Fruit fly (Drosophila melanogaster): ENCODE data around the gene CG13248.

DNA sequence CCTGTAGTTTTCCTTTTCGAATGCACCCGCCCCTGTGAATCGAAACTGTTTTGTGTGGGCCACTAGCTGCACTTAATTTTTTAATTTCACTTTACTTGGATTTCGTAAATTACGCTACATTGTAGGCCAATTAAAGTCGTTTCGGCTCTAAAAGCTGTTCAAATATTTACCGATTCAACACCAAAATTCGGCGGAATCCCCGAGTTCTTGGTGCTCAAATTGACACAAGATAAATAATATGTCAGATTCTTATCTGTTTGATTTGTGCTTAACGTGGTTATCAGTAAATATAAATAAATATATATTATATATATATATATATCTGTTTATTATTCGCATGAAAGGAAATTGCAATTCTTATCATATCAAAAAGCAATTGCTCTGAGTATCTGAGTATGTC lies 37.6 kb upstream of the CG13248 start:
- TF ChIP-seq kay (GFP tag; ENCODE audit: borderline replicate concordance) (no peak), CG33017 (tag; optimal IDR thresholded peaks at IDR 0.05) (no peak), cnc (optimal IDR thresholded peaks at IDR 0.05) (no peak), CG1620 (GFP tag; optimal IDR thresholded peaks at IDR 0.05) (no peak), CG14711 (tag; optimal IDR thresholded peaks at IDR 0.05) (peak; percentile 17), pad (GFP tag; optimal IDR thresholded peaks at IDR 0.05) (no peak), Clk (GFP tag; optimal IDR thresholded peaks at IDR 0.05) (no peak), CG11617 (GFP tag; optimal IDR thresholded peaks at IDR 0.05) (peak; percentile 4), cic (GFP tag; optimal IDR thresholded peaks at IDR 0.05) (no peak)
